Worm (Caenorhabditis elegans): Measurements from ENCODE around the gene cht-6.

DNA sequence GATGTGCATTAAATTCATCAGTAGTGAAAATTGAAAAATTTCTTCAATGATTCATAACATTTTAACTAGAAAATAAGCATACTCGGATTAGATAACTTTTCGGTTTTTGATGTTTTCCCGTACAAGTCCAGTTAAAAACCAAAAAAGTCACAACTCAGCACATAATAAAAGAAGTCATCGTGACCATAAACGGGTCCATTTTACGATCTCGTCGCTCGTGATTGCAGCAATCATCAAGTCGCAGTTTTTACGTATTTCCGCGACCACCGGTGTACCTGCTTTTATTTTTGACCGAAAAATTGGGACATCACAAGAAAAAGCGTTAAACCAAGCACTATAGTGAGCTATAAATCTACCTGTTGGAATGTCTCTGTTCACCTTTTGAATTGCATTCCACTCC lies 46.5 kb downstream of the cht-6 start:
- TF ChIP-seq W03F9.2 (tag; optimal IDR thresholded peaks at IDR 0.05) (no peak), him-1 (tag; optimal IDR thresholded peaks at IDR 0.05) (no peak)

Measured in whole organism, L4/young adult.